Worm (Caenorhabditis elegans): ENCODE data around the gene arc-1.

ce11 chrII:9665577-9665976 is 9.2 kb upstream of the arc-1 start, which contains the start of gene ZK1320.5:
- TF ChIP-seq tlf-1 (GFP tag; optimal IDR thresholded peaks at IDR 0.05) = no peak
- no peak for TF ChIP-seq lin-35 (GFP tag; optimal IDR thresholded peaks at IDR 0.05)
- TF ChIP-seq hlh-12 (tag; optimal IDR thresholded peaks at IDR 0.05) = no peak
- no peak for TF ChIP-seq mes-4 (tag; optimal IDR thresholded peaks at IDR 0.05)
- no peak for TF ChIP-seq sdz-38 (tag; optimal IDR thresholded peaks at IDR 0.05)
- no peak for TF ChIP-seq F57C9.4 (tag; optimal IDR thresholded peaks at IDR 0.05)
- TF ChIP-seq egl-44 (GFP tag; IDR thresholded peaks at IDR 0.05) = no peak
- TF ChIP-seq nhr-179 (tag; optimal IDR thresholded peaks at IDR 0.05) = no peak
- TF ChIP-seq F55B11.4 (tag; optimal IDR thresholded peaks at IDR 0.05; ENCODE audit: borderline replicate concordance, insufficient read depth) = no peak
- TF ChIP-seq let-526 (GFP tag; IDR thresholded peaks at IDR 0.05) = no peak
- no peak for TF ChIP-seq B0261.1 (tag; optimal IDR thresholded peaks at IDR 0.05)
- TF ChIP-seq ceh-91 (GFP tag; IDR thresholded peaks at IDR 0.05) = no peak

Data from whole organism, young adult.